Worm (Caenorhabditis elegans) whole organism, early embryonic: ENCODE data around the gene emb-27.

ENCODE experiments used
- F13C5.2 ChIP-seq: sonication (generic microtip); optimal IDR thresholded peaks from 2 replicates; lab custom pipeline; 2017; ENCODE audit warnings: mild to moderate bottlenecking, missing genetic modification characterization, inconsistent platforms, missing compliant biosample characterization
- aly-1 ChIP-seq: sonication (generic microtip); optimal IDR thresholded peaks from 2 replicates; lab custom pipeline; 2016; ENCODE audit warnings: missing genetic modification characterization, missing compliant biosample characterization
- ama-1 ChIP-seq: fragments of 150-350 bp; optimal IDR thresholded peaks from 2 replicates; lab custom pipeline; 2014
- ceh-13 ChIP-seq: fragments of 200-800 bp; sonication (Bioruptor generic); optimal IDR thresholded peaks from 2 replicates; lab custom pipeline; 2018; ENCODE audit warnings: mild to moderate bottlenecking, missing genetic modification characterization, missing compliant biosample characterization
- ets-7 ChIP-seq: sonication (generic microtip); optimal IDR thresholded peaks from 2 replicates; lab custom pipeline; 2016; ENCODE audit warnings: missing genotype, missing genetic modification characterization, missing compliant biosample characterization
- hmbx-1 ChIP-seq: sonication (generic microtip); optimal IDR thresholded peaks from 2 replicates; lab custom pipeline; 2016; ENCODE audit warnings: mild to moderate bottlenecking, missing genetic modification characterization, missing compliant biosample characterization
- sea-1 ChIP-seq: fragments of 200-800 bp; sonication (Bioruptor generic); conservative IDR thresholded peaks from 2 replicates; pipeline ENCODE4 v1.3.6; 2022; ENCODE audit warnings: missing genetic modification characterization, missing compliant biosample characterization
- tbx-11 ChIP-seq: fragments of 200-800 bp; sonication (Bioruptor generic); IDR thresholded peaks from 2 replicates; pipeline ENCODE4 v1.3.6; 2022; ENCODE audit warnings: missing genetic modification characterization, missing compliant biosample characterization
- tbx-37 ChIP-seq: fragments of 200-800 bp; sonication (Bioruptor generic); conservative IDR thresholded peaks from 2 replicates; pipeline ENCODE4 v1.3.6; 2022; ENCODE audit warnings: missing genetic modification reagents, missing genetic modification characterization, missing compliant biosample characterization

ce11 chrII:8128273-8129039, 33.5 kb downstream of the emb-27 start:
- TF ChIP-seq hmbx-1 (tag; lab: Kevin White, UChicago) (no peak), F13C5.2 (tag; lab: Kevin White, UChicago) (peak; percentile 64), ama-1 (lab: Kevin White, UChicago) (no peak), aly-1 (tag; lab: Kevin White, UChicago) (peak; percentile 76), tbx-11 (GFP tag; lab: Robert Waterston, UW) (no peak), ceh-13 (GFP tag; lab: Kevin White, UChicago) (no peak), tbx-37 (GFP tag; lab: Robert Waterston, UW) (peak; percentile 50; the same call in 1 of the 2 replicates), ets-7 (tag; lab: Kevin White, UChicago) (peak; percentile 35), sea-1 (GFP tag; lab: Robert Waterston, UW) (0 out of 2 replicates have a peak, but pooled peaks have one; percentile 32)
